Fruit fly (Drosophila melanogaster) whole organism, embryonic: ENCODE data around the gene TFAM.
A peak's percentile ranks its signal among the peaks of the same experiment; 100 is the strongest.

ENCODE experiments used
- Abd-B ChIP-seq: fragments of 200-800 bp; sonication (Bioruptor generic); optimal IDR thresholded peaks from 2 replicates; lab custom pipeline; 2018; ENCODE audit warnings: missing biosample characterization, mild to moderate bottlenecking, missing genetic modification characterization, moderate library complexity
- Aef1 ChIP-seq: fragments of 200-800 bp; sonication (Bioruptor generic); IDR thresholded peaks from 3 replicates; pipeline ENCODE4 v1.3.6; 2022; ENCODE audit warnings: missing biosample characterization, missing genetic modification characterization
- Antp ChIP-seq: fragments of 200-800 bp; sonication (Bioruptor generic); optimal IDR thresholded peaks from 3 replicates; lab custom pipeline; 2016; ENCODE audit warnings: missing biosample characterization, missing genetic modification characterization
- B-H1 ChIP-seq: fragments of 200-800 bp; sonication (Bioruptor generic); IDR thresholded peaks from 3 replicates; pipeline ENCODE4 v1.3.6; 2022; ENCODE audit warnings: missing biosample characterization, missing genetic modification characterization
- C15 ChIP-seq: fragments of 200-800 bp; sonication (Bioruptor generic); IDR thresholded peaks from 3 replicates; pipeline ENCODE4 v1.3.6; 2022; ENCODE audit warnings: missing biosample characterization, missing genetic modification characterization
- CG10209 ChIP-seq: fragments of 200-800 bp; sonication (Bioruptor generic); optimal IDR thresholded peaks from 3 replicates; lab custom pipeline; 2017; ENCODE audit warnings: missing biosample characterization, mild to moderate bottlenecking, missing genetic modification characterization, missing genetic modification reagents
- CG10267 ChIP-seq: fragments of 200-800 bp; sonication (Bioruptor generic); optimal IDR thresholded peaks from 2 replicates; lab custom pipeline; 2018; ENCODE audit warnings: missing biosample characterization, mild to moderate bottlenecking, missing genetic modification characterization, moderate library complexity
- CG11695 ChIP-seq: fragments of 200-800 bp; sonication (Bioruptor generic); IDR thresholded peaks from 3 replicates; pipeline ENCODE4 v1.3.6; 2022; ENCODE audit warnings: missing biosample characterization, missing genetic modification characterization
- CG1233 ChIP-seq: fragments of 200-800 bp; sonication (Bioruptor generic); optimal IDR thresholded peaks from 4 replicates; lab custom pipeline; 2018; ENCODE audit warnings: missing biosample characterization, mild to moderate bottlenecking, missing genetic modification characterization
- CG12769 ChIP-seq: fragments of 200-800 bp; sonication (Bioruptor generic); optimal IDR thresholded peaks from 2 replicates; lab custom pipeline; 2019; ENCODE audit warnings: missing biosample characterization, mild to moderate bottlenecking, missing genetic modification characterization, moderate library complexity
- CG18262 ChIP-seq: fragments of 200-800 bp; optimal IDR thresholded peaks from 3 replicates; lab custom pipeline; 2019; ENCODE audit warnings: missing biosample characterization, mild to moderate bottlenecking, missing genetic modification characterization, moderate library complexity
- CG31388 ChIP-seq: fragments of 200-800 bp; sonication (Bioruptor generic); optimal IDR thresholded peaks from 2 replicates; lab custom pipeline; 2016; ENCODE audit warnings: missing biosample characterization, missing genetic modification characterization
- CG32772 ChIP-seq: fragments of 200-800 bp; sonication (Bioruptor generic); IDR thresholded peaks from 2 replicates; pipeline ENCODE4 v1.3.6; 2022; ENCODE audit warnings: missing biosample characterization, missing genetic modification characterization
- CG33557 ChIP-seq: fragments of 200-800 bp; sonication (Bioruptor generic); optimal IDR thresholded peaks from 2 replicates; lab custom pipeline; 2019; ENCODE audit warnings: missing biosample characterization, mild to moderate bottlenecking, missing genetic modification characterization, moderate library complexity
- CG3995 ChIP-seq: fragments of 200-800 bp; sonication (Bioruptor generic); optimal IDR thresholded peaks from 3 replicates; lab custom pipeline; 2016; ENCODE audit warnings: missing biosample characterization, missing genetic modification characterization
- CG6765 ChIP-seq: fragments of 200-800 bp; sonication (Bioruptor generic); optimal IDR thresholded peaks from 3 replicates; lab custom pipeline; 2017; ENCODE audit warnings: missing biosample characterization, mild to moderate bottlenecking, missing genetic modification characterization
- CG8281 ChIP-seq: fragments of 200-800 bp; sonication (Bioruptor generic); optimal IDR thresholded peaks from 2 replicates; lab custom pipeline; 2018; ENCODE audit warnings: missing biosample characterization, mild to moderate bottlenecking, missing genetic modification characterization, moderate library complexity
- Deaf1 ChIP-seq: fragments of 200-800 bp; optimal IDR thresholded peaks from 3 replicates; lab custom pipeline; 2019; ENCODE audit warnings: missing biosample characterization, mild to moderate bottlenecking, missing genetic modification characterization, moderate library complexity
- Doc2 ChIP-seq: fragments of 200-800 bp; sonication (Bioruptor generic); IDR thresholded peaks from 2 replicates; pipeline ENCODE4 v1.3.6; 2022; ENCODE audit warnings: missing biosample characterization, missing genetic modification characterization
- Eip74EF ChIP-seq, 2 experiments: fragments of 200-800 bp in 1 of 2; fragments of >200 bp in 1 of 2; sonication (Bioruptor generic) in 1 of 2; optimal IDR thresholded peaks; 2 replicates each; lab custom pipeline; 2017 to 2019; ENCODE audit warnings: missing biosample characterization in 2 of 2, missing genetic modification characterization in 2 of 2, mild to moderate bottlenecking in 1 of 2, moderate library complexity in 1 of 2
- MESR4 ChIP-seq: fragments of 200-800 bp; sonication (Bioruptor generic); optimal IDR thresholded peaks from 2 replicates; lab custom pipeline; 2018; ENCODE audit warnings: missing biosample characterization, mild to moderate bottlenecking, missing genetic modification characterization, moderate library complexity
- Neu2 ChIP-seq: fragments of 200-800 bp; sonication (Bioruptor generic); optimal IDR thresholded peaks from 3 replicates; lab custom pipeline; 2016; ENCODE audit warnings: missing biosample characterization, missing genetic modification characterization, borderline replicate concordance
- Oli ChIP-seq: fragments of 200-800 bp; sonication (Bioruptor generic); optimal IDR thresholded peaks from 2 replicates; lab custom pipeline; 2018; ENCODE audit warnings: missing biosample characterization, mild to moderate bottlenecking, missing genetic modification characterization, moderate library complexity
- Opbp ChIP-seq: fragments of 200-800 bp; sonication (Bioruptor generic); IDR thresholded peaks from 3 replicates; pipeline ENCODE4 v1.3.6; 2022; ENCODE audit warnings: missing biosample characterization, missing genetic modification characterization; ENCODE audit not compliant: partially characterized antibody
- Side ChIP-seq: fragments of 200-800 bp; sonication (Bioruptor generic); optimal IDR thresholded peaks from 2 replicates; lab custom pipeline; 2016; ENCODE audit warnings: missing biosample characterization, missing genetic modification characterization
- Sry-β ChIP-seq: fragments of 200-800 bp; sonication (Bioruptor generic); optimal IDR thresholded peaks from 2 replicates; lab custom pipeline; 2018; ENCODE audit warnings: missing biosample characterization, mild to moderate bottlenecking, missing genetic modification characterization, moderate library complexity
- Stat92E ChIP-seq, 3 experiments: fragments of >200 bp in 2 of 3; fragments of 200-800 bp in 1 of 3; sonication (Bioruptor generic) in 1 of 3; optimal IDR thresholded peaks; 2 replicates each; lab custom pipeline; 2017 to 2019; ENCODE audit warnings: missing biosample characterization in 3 of 3, missing genetic modification characterization in 3 of 3, mild to moderate bottlenecking in 1 of 3, moderate library complexity in 1 of 3
- ara ChIP-seq: fragments of 200-800 bp; sonication (Bioruptor generic); IDR thresholded peaks from 2 replicates; pipeline ENCODE4 v1.3.6; 2022; ENCODE audit warnings: missing biosample characterization, missing genetic modification characterization
- cas ChIP-seq: fragments of 200-800 bp; sonication (Bioruptor generic); IDR thresholded peaks from 2 replicates; pipeline ENCODE4 v1.3.6; 2022; ENCODE audit warnings: missing biosample characterization, missing genetic modification characterization
- corto ChIP-seq: fragments of 200-800 bp; sonication (Bioruptor generic); optimal IDR thresholded peaks from 2 replicates; lab custom pipeline; 2016; ENCODE audit warnings: missing biosample characterization, mild to moderate bottlenecking, missing genetic modification characterization, moderate library complexity
- crp ChIP-seq, 2 experiments: fragments of 200-800 bp; sonication (Bioruptor generic); optimal IDR thresholded peaks; 2 replicates in 1 of 2; 3 replicates in 1 of 2; lab custom pipeline; 2017; ENCODE audit warnings: missing biosample characterization in 2 of 2, missing genetic modification characterization in 2 of 2, mild to moderate bottlenecking in 1 of 2, moderate library complexity in 1 of 2
- eve ChIP-seq, 2 experiments: fragments of >200 bp; optimal IDR thresholded peaks; 2 replicates each; lab custom pipeline; 2017; ENCODE audit warnings: missing biosample characterization in 2 of 2, missing genetic modification characterization in 2 of 2
- ftz-f1 ChIP-seq: fragments of 200-800 bp; sonication (Bioruptor generic); optimal IDR thresholded peaks from 2 replicates; lab custom pipeline; 2016; ENCODE audit warnings: missing biosample characterization, missing genetic modification characterization
- fu2 ChIP-seq: fragments of 200-800 bp; sonication (Bioruptor generic); optimal IDR thresholded peaks from 2 replicates; lab custom pipeline; 2016; ENCODE audit warnings: missing biosample characterization, missing genetic modification characterization
- gcm ChIP-seq: fragments of 200-800 bp; sonication (Bioruptor generic); optimal IDR thresholded peaks from 2 replicates; lab custom pipeline; 2019; ENCODE audit warnings: missing biosample characterization, mild to moderate bottlenecking, missing genetic modification characterization, moderate library complexity
- inv ChIP-seq: fragments of 200-800 bp; sonication (Bioruptor generic); IDR thresholded peaks from 2 replicates; pipeline ENCODE4 v1.3.6; 2022; ENCODE audit warnings: missing biosample characterization, missing genetic modification characterization; ENCODE audit not compliant: partially characterized antibody
- nerfin-1 ChIP-seq: fragments of 200-800 bp; sonication (Bioruptor generic); optimal IDR thresholded peaks from 3 replicates; lab custom pipeline; 2019; ENCODE audit warnings: missing biosample characterization, mild to moderate bottlenecking, missing genetic modification characterization, moderate library complexity
- nerfin-2 ChIP-seq: fragments of 200-800 bp; sonication (Bioruptor generic); IDR thresholded peaks from 2 replicates; pipeline ENCODE4 v1.3.6; 2022; ENCODE audit warnings: missing biosample characterization, missing genetic modification characterization; ENCODE audit not compliant: partially characterized antibody
- org-1 ChIP-seq: fragments of 200-800 bp; sonication (Bioruptor generic); optimal IDR thresholded peaks from 2 replicates; lab custom pipeline; 2017; ENCODE audit warnings: missing biosample characterization, missing genetic modification characterization
- pan ChIP-seq, 4 experiments: fragments of >200 bp in 3 of 4; fragments of 200-800 bp in 1 of 4; sonication (Bioruptor generic) in 1 of 4; optimal IDR thresholded peaks in 3 of 4; IDR thresholded peaks in 1 of 4; 2 replicates each; pipeline versions ENCODE4 v1.3.6 to Lab custom; 2017 to 2022; ENCODE audit warnings: missing biosample characterization in 2 of 4, missing genetic modification characterization in 2 of 4, mixed read lengths in 1 of 4
- pb ChIP-seq: fragments of 200-800 bp; sonication (Bioruptor generic); optimal IDR thresholded peaks from 3 replicates; lab custom pipeline; 2016; ENCODE audit warnings: missing biosample characterization, missing genetic modification characterization
- pnt ChIP-seq: fragments of 200-800 bp; sonication (Bioruptor generic); optimal IDR thresholded peaks from 3 replicates; lab custom pipeline; 2016; ENCODE audit warnings: missing biosample characterization, missing genetic modification characterization
- pzg ChIP-seq: fragments of 200-800 bp; sonication (Bioruptor generic); optimal IDR thresholded peaks from 3 replicates; lab custom pipeline; 2018; ENCODE audit warnings: missing biosample characterization, mild to moderate bottlenecking, missing genetic modification characterization, moderate library complexity
- schlank ChIP-seq: fragments of 200-800 bp; sonication (Bioruptor generic); optimal IDR thresholded peaks from 2 replicates; lab custom pipeline; 2018; ENCODE audit warnings: missing biosample characterization, mild to moderate bottlenecking, missing genetic modification characterization
- sqz ChIP-seq: fragments of 200-800 bp; sonication (Bioruptor generic); optimal IDR thresholded peaks from 3 replicates; lab custom pipeline; 2018; ENCODE audit warnings: missing biosample characterization, mild to moderate bottlenecking, missing genetic modification characterization
- tgo ChIP-seq: fragments of 200-800 bp; sonication (Bioruptor generic); IDR thresholded peaks from 3 replicates; pipeline ENCODE4 v1.3.6; 2022; ENCODE audit warnings: missing biosample characterization, missing genetic modification characterization
- toy ChIP-seq: fragments of 200-800 bp; sonication (Bioruptor generic); IDR thresholded peaks from 2 replicates; pipeline ENCODE4 v1.3.6; 2022; ENCODE audit warnings: missing biosample characterization, missing genetic modification characterization
- yki ChIP-seq: fragments of >200 bp; optimal IDR thresholded peaks from 3 replicates; lab custom pipeline; 2018
- zen2 ChIP-seq: fragments of 200-800 bp; sonication (Bioruptor generic); IDR thresholded peaks from 3 replicates; pipeline ENCODE4 v1.3.6; 2022; ENCODE audit warnings: missing biosample characterization, missing genetic modification characterization; ENCODE audit not compliant: partially characterized antibody

TFAM gene

dm6 chr3R:20555023-20555422 lies 21.8 kb downstream of the TFAM start (continued):
- peak; percentile 82 for TF ChIP-seq CG11695 (GFP tag; lab: Robert Waterston, UW)
- no peak for TF ChIP-seq cas (GFP tag; lab: Robert Waterston, UW)
- no peak for TF ChIP-seq org-1
- TF ChIP-seq crp (GFP tag; optimal IDR thresholded peaks at IDR 0.05; lab: Kevin White, UChicago), result no peak
- TF ChIP-seq ftz-f1 (GFP tag; lab: Kevin White, UChicago), result no peak
- peak; percentile 40; the same call in 1 of the 2 replicates for TF ChIP-seq toy (GFP tag; lab: Robert Waterston, UW)
- no peak for TF ChIP-seq Oli (tag; lab: Kevin White, UChicago)
- peak; percentile 20 for TF ChIP-seq Abd-B
- TF ChIP-seq Sry-β, result no peak
- TF ChIP-seq CG12769 (tag; lab: Kevin White, UChicago), result no peak
- TF ChIP-seq nerfin-1 (tag; lab: Kevin White, UChicago), result no peak
- TF ChIP-seq B-H1 (GFP tag; lab: Robert Waterston, UW), result no peak; the same call in 2 of the 3 replicates
- no peak for TF ChIP-seq yki
- no peak for TF ChIP-seq schlank (tag; lab: Kevin White, UChicago)
- peak; percentile 38; the same call in 1 of the 2 replicates for TF ChIP-seq CG32772 (GFP tag; lab: Robert Waterston, UW)
- TF ChIP-seq CG8281, result peak; percentile 12
- no peak for TF ChIP-seq CG31388 (GFP tag; lab: Kevin White, UChicago)
- TF ChIP-seq Aef1 (GFP tag; lab: Robert Waterston, UW), result peak; percentile 60
- TF ChIP-seq Side (GFP tag; lab: Kevin White, UChicago), result peak; percentile 49
- no peak for TF ChIP-seq CG10209 (GFP tag; lab: Kevin White, UChicago)
- no peak for TF ChIP-seq pzg (GFP tag; lab: Kevin White, UChicago)
- peak; percentile 12 for TF ChIP-seq pnt (GFP tag; lab: Kevin White, UChicago)
- TF ChIP-seq MESR4 (GFP tag; lab: Kevin White, UChicago), result no peak
- no peak for TF ChIP-seq Doc2
- no peak for TF ChIP-seq eve (GFP tag; optimal IDR thresholded peaks at IDR 0.05; lab: Kevin White, UChicago)
- no peak for TF ChIP-seq pb
- TF ChIP-seq pan (optimal IDR thresholded peaks at IDR 0.05; lab: Kevin White, UChicago), result no peak
- TF ChIP-seq pan (GFP tag; optimal IDR thresholded peaks at IDR 0.05 in 1 of 2, IDR thresholded peaks at IDR 0.05 in 1 of 2), result peak in 1 of 2 experiments; percentile 76
- TF ChIP-seq Deaf1 (tag; lab: Kevin White, UChicago), result peak; percentile 44
- TF ChIP-seq sqz, result peak; percentile 23
- no peak for TF ChIP-seq ara (GFP tag; lab: Robert Waterston, UW)
- no peak for TF ChIP-seq nerfin-2 (GFP tag; lab: Robert Waterston, UW)
- peak; percentile 36 for TF ChIP-seq corto (GFP tag; lab: Kevin White, UChicago)
- TF ChIP-seq zen2 (GFP tag; lab: Robert Waterston, UW), result no peak
- no peak for TF ChIP-seq CG33557 (GFP tag; lab: Kevin White, UChicago)
- TF ChIP-seq inv, result no peak
- peak; percentile 17 for TF ChIP-seq gcm (GFP tag; lab: Kevin White, UChicago)
- peak in 1 of 3 experiments; percentile 22 for TF ChIP-seq Stat92E (GFP tag; optimal IDR thresholded peaks at IDR 0.05; lab: Kevin White, UChicago)
- peak; percentile 74 for TF ChIP-seq tgo (GFP tag; lab: Robert Waterston, UW)
- no peak for TF ChIP-seq Neu2 (GFP tag; lab: Kevin White, UChicago)
- peak; percentile 67 for TF ChIP-seq CG18262 (tag; lab: Kevin White, UChicago)
- TF ChIP-seq Eip74EF (GFP tag; optimal IDR thresholded peaks at IDR 0.05; lab: Kevin White, UChicago), result peak in 1 of 2 experiments; percentile 56
- TF ChIP-seq CG6765 (GFP tag; lab: Kevin White, UChicago), result peak; percentile 72
- TF ChIP-seq CG10267 (tag; lab: Kevin White, UChicago), result no peak
- TF ChIP-seq Opbp (GFP tag; lab: Robert Waterston, UW), result no peak
- TF ChIP-seq CG1233, result peak; percentile 50
- TF ChIP-seq fu2 (GFP tag; lab: Kevin White, UChicago), result no peak
- no peak for TF ChIP-seq CG3995 (GFP tag; lab: Kevin White, UChicago)
- 0 out of 3 replicates have a peak, but pooled peaks have one; percentile 24 for TF ChIP-seq C15 (GFP tag; lab: Robert Waterston, UW)
- no peak for TF ChIP-seq Antp (GFP tag; lab: Kevin White, UChicago)
